Fruit fly (Drosophila melanogaster): ENCODE results near the gene Gapvd1.

Gene Gapvd1

DNA sequence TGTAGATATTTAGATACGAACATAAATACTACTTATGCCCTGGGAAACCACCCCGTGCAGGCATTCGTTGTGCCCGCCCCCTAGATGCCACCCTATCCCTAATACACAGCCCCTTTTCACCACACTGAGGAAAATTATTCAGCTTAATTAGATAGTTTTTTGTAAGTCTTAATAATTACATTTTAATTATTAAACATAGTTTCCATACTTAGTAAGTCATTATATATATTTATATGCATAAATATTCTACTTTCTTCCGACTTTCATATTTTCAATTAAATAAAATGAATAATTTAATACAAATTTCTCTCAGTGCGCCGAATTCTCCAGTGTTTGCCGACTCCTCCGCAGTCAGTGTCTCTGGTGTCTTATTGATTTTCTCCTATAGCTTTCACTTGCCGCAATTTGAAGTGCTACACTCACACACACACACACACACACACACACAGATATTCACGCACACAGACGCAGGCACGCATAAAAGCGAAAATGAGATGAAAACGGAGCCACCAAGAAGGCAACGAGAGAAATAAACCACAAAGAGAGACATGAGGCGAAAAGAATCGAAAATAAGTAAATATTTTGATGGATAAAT is 29.7 kb upstream of the Gapvd1 start (continued):
- TF ChIP-seq CG13894 (tag; optimal IDR thresholded peaks at IDR 0.05), result peak; percentile 39
- no peak for TF ChIP-seq CG42726 (GFP tag; IDR thresholded peaks at IDR 0.05; ENCODE audit: partially characterized antibody)
- no peak for TF ChIP-seq HmgD (GFP tag; optimal IDR thresholded peaks at IDR 0.05)
- no peak for TF ChIP-seq CG10431 (GFP tag; optimal IDR thresholded peaks at IDR 0.05)
- no peak for TF ChIP-seq CG12942 (GFP tag; optimal IDR thresholded peaks at IDR 0.05)
- TF ChIP-seq NK7.1 (GFP tag; optimal IDR thresholded peaks at IDR 0.05), result no peak
- TF ChIP-seq CG7745 (tag; optimal IDR thresholded peaks at IDR 0.05), result no peak
- no peak for TF ChIP-seq CG4617 (GFP tag; optimal IDR thresholded peaks at IDR 0.05; ENCODE audit: borderline replicate concordance)
- TF ChIP-seq CG10543 (GFP tag; optimal IDR thresholded peaks at IDR 0.05), result no peak
- TF ChIP-seq Fer2 (tag; optimal IDR thresholded peaks at IDR 0.05), result no peak
- no peak for TF ChIP-seq bsh (GFP tag; optimal IDR thresholded peaks at IDR 0.05)
- peak; percentile 2 for TF ChIP-seq CoRest (tag; optimal IDR thresholded peaks at IDR 0.05)
- no peak for TF ChIP-seq sr (GFP tag; IDR thresholded peaks at IDR 0.05)
- TF ChIP-seq gt (GFP tag; IDR thresholded peaks at IDR 0.05), result no peak
- peak; percentile 5 for TF ChIP-seq CG15514 (GFP tag; optimal IDR thresholded peaks at IDR 0.05)
- no peak for TF ChIP-seq org-1 (GFP tag; optimal IDR thresholded peaks at IDR 0.05)
- no peak for TF ChIP-seq Dbx (GFP tag; IDR thresholded peaks at IDR 0.05)
- no peak for TF ChIP-seq CTCF (GFP tag; optimal IDR thresholded peaks at IDR 0.05)
- no peak for TF ChIP-seq CG4360 (GFP tag; IDR thresholded peaks at IDR 0.05)
- TF ChIP-seq CG8290 (GFP tag; optimal IDR thresholded peaks at IDR 0.05), result no peak
- no peak for TF ChIP-seq CG8290 (tag; optimal IDR thresholded peaks at IDR 0.05)
- no peak for TF ChIP-seq CG3847 (GFP tag; IDR thresholded peaks at IDR 0.05)
- no peak for TF ChIP-seq Ets65A (GFP tag)
- TF ChIP-seq CG8478 (optimal IDR thresholded peaks at IDR 0.05), result no peak
- TF ChIP-seq CG11398 (GFP tag; optimal IDR thresholded peaks at IDR 0.05), result no peak
- no peak for TF ChIP-seq Abd-B (GFP tag; optimal IDR thresholded peaks at IDR 0.05)
- TF ChIP-seq Sox100B (GFP tag; optimal IDR thresholded peaks at IDR 0.05), result no peak
- TF ChIP-seq CG15601 (tag; optimal IDR thresholded peaks at IDR 0.05), result no peak
- no peak for TF ChIP-seq inv (GFP tag; IDR thresholded peaks at IDR 0.05; ENCODE audit: partially characterized antibody)
- no peak for TF ChIP-seq twi (tag; optimal IDR thresholded peaks at IDR 0.05)
- no peak for TF ChIP-seq CG1602 (GFP tag; optimal IDR thresholded peaks at IDR 0.05)
- TF ChIP-seq ase (GFP tag; IDR thresholded peaks at IDR 0.05), result no peak
- no peak for TF ChIP-seq CG6854 (GFP tag; optimal IDR thresholded peaks at IDR 0.05)
- peak; percentile 9 for TF ChIP-seq CG2712 (tag; optimal IDR thresholded peaks at IDR 0.05)
- TF ChIP-seq Lpt (GFP tag; optimal IDR thresholded peaks at IDR 0.05), result no peak
- TF ChIP-seq Vsx1 (GFP tag; optimal IDR thresholded peaks at IDR 0.05), result no peak
- no peak for TF ChIP-seq CG32532 (GFP tag; IDR thresholded peaks at IDR 0.05)
- no peak for TF ChIP-seq ERR (GFP tag; optimal IDR thresholded peaks at IDR 0.05)
- TF ChIP-seq CG14965 (GFP tag; optimal IDR thresholded peaks at IDR 0.05; ENCODE audit: borderline replicate concordance), result no peak
- no peak for TF ChIP-seq zf30C (GFP tag; optimal IDR thresholded peaks at IDR 0.05)
- TF ChIP-seq CG10274 (GFP tag; optimal IDR thresholded peaks at IDR 0.05), result no peak
- TF ChIP-seq vfl (GFP tag; optimal IDR thresholded peaks at IDR 0.05), result no peak
- no peak for TF ChIP-seq CG13424 (tag; optimal IDR thresholded peaks at IDR 0.05)
- TF ChIP-seq bowl (GFP tag; IDR thresholded peaks at IDR 0.05), result no peak
- no peak for TF ChIP-seq CG3838 (GFP tag; optimal IDR thresholded peaks at IDR 0.05)
- peak; percentile 3 for TF ChIP-seq HHEX (GFP tag; optimal IDR thresholded peaks at IDR 0.05)
- TF ChIP-seq Oaz (GFP tag; IDR thresholded peaks at IDR 0.05), result no peak
- no peak for TF ChIP-seq hbn (GFP tag; IDR thresholded peaks at IDR 0.05; ENCODE audit: partially characterized antibody)
- no peak for TF ChIP-seq gcm (GFP tag; optimal IDR thresholded peaks at IDR 0.05)
- no peak for TF ChIP-seq jigr1 (GFP tag; IDR thresholded peaks at IDR 0.05)
- TF ChIP-seq CG2202 (tag; optimal IDR thresholded peaks at IDR 0.05), result no peak
- peak; percentile 24 for TF ChIP-seq Meics (GFP tag; optimal IDR thresholded peaks at IDR 0.05)

All from whole organism, embryonic.